Fruit fly (Drosophila melanogaster) whole organism, embryonic: ENCODE measurements around the gene CG14015.

Source experiments
- BEAF-32 ChIP-seq: fragments of 200-800 bp; sonication (Bioruptor generic); optimal IDR thresholded peaks from 3 replicates; lab custom pipeline; 2017; ENCODE audit warnings: missing biosample characterization, missing genetic modification characterization, mild to moderate bottlenecking, moderate library complexity, missing genetic modification reagents
- CG10147 ChIP-seq: fragments of 200-800 bp; sonication (Bioruptor generic); optimal IDR thresholded peaks from 2 replicates; lab custom pipeline; 2019; ENCODE audit warnings: missing biosample characterization, mild to moderate bottlenecking, missing genetic modification characterization, moderate library complexity
- CG10267 ChIP-seq: fragments of 200-800 bp; sonication (Bioruptor generic); optimal IDR thresholded peaks from 2 replicates; lab custom pipeline; 2018; ENCODE audit warnings: missing biosample characterization, mild to moderate bottlenecking, missing genetic modification characterization, moderate library complexity
- CG10366 ChIP-seq: fragments of 200-800 bp; sonication (Bioruptor generic); IDR thresholded peaks from 2 replicates; pipeline ENCODE4 v1.3.6; 2022; ENCODE audit warnings: missing biosample characterization, missing genetic modification characterization
- CG10979 ChIP-seq: fragments of 200-800 bp; sonication (Bioruptor generic); optimal IDR thresholded peaks from 2 replicates; lab custom pipeline; 2018; ENCODE audit warnings: missing biosample characterization, mild to moderate bottlenecking, missing genetic modification characterization, moderate library complexity
- CG12155 ChIP-seq: fragments of 200-800 bp; sonication (Bioruptor generic); optimal IDR thresholded peaks from 3 replicates; lab custom pipeline; 2016; ENCODE audit warnings: missing biosample characterization, missing genetic modification characterization
- CG13287 ChIP-seq: fragments of 200-800 bp; sonication (Bioruptor generic); IDR thresholded peaks from 2 replicates; pipeline ENCODE4 v1.3.6; 2022; ENCODE audit warnings: missing biosample characterization, missing genetic modification characterization; ENCODE audit not compliant: partially characterized antibody
- CG14710 ChIP-seq: fragments of 200-800 bp; sonication (Bioruptor generic); optimal IDR thresholded peaks from 3 replicates; lab custom pipeline; 2019; ENCODE audit warnings: missing biosample characterization, mild to moderate bottlenecking, missing genetic modification characterization, moderate library complexity
- CG15601 ChIP-seq: fragments of 200-800 bp; sonication (Bioruptor generic); optimal IDR thresholded peaks from 3 replicates; lab custom pipeline; 2019; ENCODE audit warnings: missing biosample characterization, mild to moderate bottlenecking, missing genetic modification characterization, moderate library complexity
- CG1602 ChIP-seq: fragments of 200-800 bp; sonication (Bioruptor generic); optimal IDR thresholded peaks from 3 replicates; lab custom pipeline; 2016; ENCODE audit warnings: missing biosample characterization, missing genetic modification characterization
- CG16813 ChIP-seq: fragments of 200-800 bp; sonication (Bioruptor generic); IDR thresholded peaks from 3 replicates; pipeline ENCODE4 v1.3.6; 2022; ENCODE audit warnings: missing biosample characterization, missing genetic modification characterization; ENCODE audit not compliant: partially characterized antibody
- CG17829 ChIP-seq: fragments of 200-800 bp; optimal IDR thresholded peaks from 2 replicates; lab custom pipeline; 2019; ENCODE audit warnings: missing biosample characterization, mild to moderate bottlenecking, missing genetic modification characterization, moderate library complexity
- CG18476 ChIP-seq: fragments of 200-800 bp; sonication (Bioruptor generic); optimal IDR thresholded peaks from 2 replicates; lab custom pipeline; 2016; ENCODE audit warnings: missing biosample characterization, mild to moderate bottlenecking, missing genetic modification characterization
- CG2199 ChIP-seq: fragments of 200-800 bp; sonication (Bioruptor generic); IDR thresholded peaks from 3 replicates; pipeline ENCODE4 v1.3.6; 2022; ENCODE audit warnings: missing biosample characterization, missing genetic modification characterization
- CG2712 ChIP-seq: fragments of 200-800 bp; optimal IDR thresholded peaks from 3 replicates; lab custom pipeline; 2019; ENCODE audit warnings: missing biosample characterization, mild to moderate bottlenecking, missing genetic modification characterization, moderate library complexity
- CG30403 ChIP-seq: fragments of 200-800 bp; sonication (Bioruptor generic); optimal IDR thresholded peaks from 3 replicates; lab custom pipeline; 2016; ENCODE audit warnings: missing biosample characterization, missing genetic modification characterization
- CG3065 ChIP-seq: fragments of 200-800 bp; sonication (Bioruptor generic); optimal IDR thresholded peaks from 2 replicates; lab custom pipeline; 2016; ENCODE audit warnings: missing biosample characterization, missing genetic modification characterization
- CG33213 ChIP-seq: fragments of 200-800 bp; sonication (Bioruptor generic); optimal IDR thresholded peaks from 3 replicates; lab custom pipeline; 2016; ENCODE audit warnings: missing biosample characterization, missing genetic modification characterization
- CG6791 ChIP-seq: fragments of 200-800 bp; sonication (Bioruptor generic); IDR thresholded peaks from 3 replicates; pipeline ENCODE4 v1.3.6; 2022; ENCODE audit warnings: missing biosample characterization, missing genetic modification characterization; ENCODE audit not compliant: partially characterized antibody
- CG6854 ChIP-seq: fragments of 200-800 bp; sonication (Bioruptor generic); optimal IDR thresholded peaks from 3 replicates; lab custom pipeline; 2017; ENCODE audit warnings: missing biosample characterization, mild to moderate bottlenecking, missing genetic modification characterization
- CG7928 ChIP-seq: fragments of 200-800 bp; sonication (Bioruptor generic); optimal IDR thresholded peaks from 2 replicates; lab custom pipeline; 2017; ENCODE audit warnings: missing biosample characterization, mild to moderate bottlenecking, missing genetic modification characterization
- D ChIP-seq, 2 experiments: fragments of 200-800 bp in 1 of 2; fragments of >200 bp in 1 of 2; sonication (Bioruptor generic) in 1 of 2; optimal IDR thresholded peaks; 2 replicates in 1 of 2; 3 replicates in 1 of 2; lab custom pipeline; 2017; ENCODE audit warnings: mild to moderate bottlenecking in 1 of 2, missing biosample characterization in 1 of 2, missing genetic modification characterization in 1 of 2, missing genetic modification reagents in 1 of 2
- Hey ChIP-seq: fragments of 200-800 bp; sonication (Bioruptor generic); optimal IDR thresholded peaks from 3 replicates; lab custom pipeline; 2018; ENCODE audit warnings: missing biosample characterization, mild to moderate bottlenecking, missing genetic modification characterization
- Hr51 ChIP-seq, 2 experiments: fragments of 200-800 bp; sonication (Bioruptor generic); optimal IDR thresholded peaks; 2 replicates in 1 of 2; 3 replicates in 1 of 2; lab custom pipeline; 2016 to 2018; ENCODE audit warnings: missing biosample characterization in 2 of 2, missing genetic modification characterization in 2 of 2, mild to moderate bottlenecking in 1 of 2, moderate library complexity in 1 of 2
- Oaz ChIP-seq: fragments of 200-800 bp; sonication (Bioruptor generic); IDR thresholded peaks from 2 replicates; pipeline ENCODE4 v1.3.6; 2022; ENCODE audit warnings: missing biosample characterization, missing genetic modification characterization
- Opbp ChIP-seq: fragments of 200-800 bp; sonication (Bioruptor generic); IDR thresholded peaks from 3 replicates; pipeline ENCODE4 v1.3.6; 2022; ENCODE audit warnings: missing biosample characterization, missing genetic modification characterization; ENCODE audit not compliant: partially characterized antibody
- Scr ChIP-seq: fragments of 200-800 bp; sonication (Bioruptor generic); IDR thresholded peaks from 2 replicates; pipeline ENCODE4 v1.3.6; 2022; ENCODE audit warnings: missing biosample characterization, missing genetic modification characterization; ENCODE audit not compliant: partially characterized antibody
- Sry-δ ChIP-seq: fragments of 200-800 bp; sonication (Bioruptor generic); optimal IDR thresholded peaks from 2 replicates; lab custom pipeline; 2016; ENCODE audit warnings: missing biosample characterization, missing genetic modification characterization
- Usf ChIP-seq: fragments of 200-800 bp; sonication (Bioruptor generic); optimal IDR thresholded peaks from 2 replicates; lab custom pipeline; 2017; ENCODE audit warnings: missing genotype, missing biosample characterization, missing genetic modification characterization
- YL-1 ChIP-seq: fragments of 200-800 bp; sonication (Bioruptor generic); optimal IDR thresholded peaks from 3 replicates; lab custom pipeline; 2017; ENCODE audit warnings: missing biosample characterization, mild to moderate bottlenecking, missing genetic modification characterization
- amos ChIP-seq: fragments of 200-800 bp; sonication (Bioruptor generic); IDR thresholded peaks from 2 replicates; pipeline ENCODE4 v1.3.6; 2022; ENCODE audit warnings: missing biosample characterization, missing genetic modification characterization; ENCODE audit not compliant: partially characterized antibody
- cad ChIP-seq: fragments of >200 bp; optimal IDR thresholded peaks from 2 replicates; lab custom pipeline; 2017; ENCODE audit warnings: missing biosample characterization, missing genetic modification characterization
- corto ChIP-seq: fragments of 200-800 bp; sonication (Bioruptor generic); optimal IDR thresholded peaks from 2 replicates; lab custom pipeline; 2016; ENCODE audit warnings: missing biosample characterization, mild to moderate bottlenecking, missing genetic modification characterization, moderate library complexity
- en ChIP-seq: fragments of 200-800 bp; sonication (Bioruptor generic); optimal IDR thresholded peaks from 2 replicates; lab custom pipeline; 2016; ENCODE audit warnings: missing biosample characterization, missing genetic modification characterization
- gem ChIP-seq: fragments of 200-800 bp; sonication (Bioruptor generic); optimal IDR thresholded peaks from 2 replicates; lab custom pipeline; 2019; ENCODE audit warnings: missing biosample characterization, mild to moderate bottlenecking, missing genetic modification characterization, moderate library complexity
- grn ChIP-seq: fragments of 200-800 bp; sonication (Bioruptor generic); optimal IDR thresholded peaks from 3 replicates; lab custom pipeline; 2017; ENCODE audit warnings: missing biosample characterization, missing genetic modification characterization
- lbe ChIP-seq: fragments of 200-800 bp; sonication (Bioruptor generic); optimal IDR thresholded peaks from 2 replicates; lab custom pipeline; 2016; ENCODE audit warnings: missing biosample characterization, mild to moderate bottlenecking, missing genetic modification characterization
- lmd ChIP-seq: fragments of 200-800 bp; sonication (Bioruptor generic); IDR thresholded peaks from 2 replicates; pipeline ENCODE4 v1.3.6; 2022; ENCODE audit warnings: missing biosample characterization, missing genetic modification characterization
- mld ChIP-seq: fragments of 200-800 bp; sonication (Bioruptor generic); IDR thresholded peaks from 3 replicates; pipeline ENCODE4 v1.3.6; 2022; ENCODE audit warnings: missing biosample characterization, missing genetic modification characterization; ENCODE audit not compliant: partially characterized antibody
- onecut ChIP-seq: fragments of 200-800 bp; sonication (Bioruptor generic); IDR thresholded peaks from 2 replicates; pipeline ENCODE4 v1.3.6; 2022; ENCODE audit warnings: missing biosample characterization, missing genetic modification characterization
- pum ChIP-seq: fragments of 200-800 bp; sonication (Bioruptor generic); optimal IDR thresholded peaks from 2 replicates; lab custom pipeline; 2016; ENCODE audit warnings: missing biosample characterization, missing genetic modification characterization
- sens ChIP-seq: fragments of 200-800 bp; sonication (Bioruptor generic); peaks from one replicate; lab custom pipeline; 2016; ENCODE audit warnings: missing biosample characterization, missing genetic modification characterization
- sim ChIP-seq: fragments of 200-800 bp; sonication (Bioruptor generic); IDR thresholded peaks from 2 replicates; pipeline ENCODE4 v1.3.6; 2022; ENCODE audit warnings: missing biosample characterization, missing genetic modification characterization
- sqz ChIP-seq: fragments of 200-800 bp; sonication (Bioruptor generic); optimal IDR thresholded peaks from 3 replicates; lab custom pipeline; 2018; ENCODE audit warnings: missing biosample characterization, mild to moderate bottlenecking, missing genetic modification characterization
- twi ChIP-seq: fragments of 200-800 bp; optimal IDR thresholded peaks from 2 replicates; lab custom pipeline; 2019; ENCODE audit warnings: missing biosample characterization, mild to moderate bottlenecking, missing genetic modification characterization, moderate library complexity
- unc-4 ChIP-seq: fragments of 200-800 bp; sonication (Bioruptor generic); IDR thresholded peaks from 2 replicates; pipeline ENCODE4 v1.3.6; 2022; ENCODE audit warnings: missing biosample characterization, missing genetic modification characterization; ENCODE audit not compliant: partially characterized antibody
- vnd ChIP-seq: fragments of 200-800 bp; sonication (Bioruptor generic); IDR thresholded peaks from 3 replicates; pipeline ENCODE4 v1.3.6; 2022; ENCODE audit warnings: missing biosample characterization, missing genetic modification characterization; ENCODE audit not compliant: partially characterized antibody
- yki ChIP-seq: fragments of >200 bp; optimal IDR thresholded peaks from 3 replicates; lab custom pipeline; 2018
- zen2 ChIP-seq: fragments of 200-800 bp; sonication (Bioruptor generic); IDR thresholded peaks from 3 replicates; pipeline ENCODE4 v1.3.6; 2022; ENCODE audit warnings: missing biosample characterization, missing genetic modification characterization; ENCODE audit not compliant: partially characterized antibody

The CG14015 gene

DNA sequence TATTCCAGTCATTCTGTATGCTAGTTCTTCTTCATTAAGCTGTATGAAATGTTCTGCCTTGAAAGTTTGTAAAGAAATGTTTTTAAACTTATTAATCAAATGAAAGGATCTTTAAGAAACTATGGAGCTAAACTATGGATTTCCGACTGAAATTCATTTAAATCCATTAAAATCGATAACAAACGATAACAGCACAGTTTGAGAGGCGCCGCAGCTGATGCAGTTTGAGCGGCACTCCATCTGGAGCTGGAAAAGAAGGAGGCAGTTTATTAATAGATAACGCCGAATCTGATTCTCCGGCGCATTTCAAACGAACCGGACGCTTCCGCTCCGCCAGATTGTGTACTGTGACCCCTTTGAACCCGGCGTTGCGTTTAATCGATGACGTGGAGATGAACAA lies 11.1 kb downstream of the CG14015 start, which contains the start of gene CG31915 (continued):
- TF ChIP-seq vnd: peak; percentile 73; the same call in 2 of the 3 replicates
- peak; percentile 8 for TF ChIP-seq twi (tag; lab: Kevin White, UChicago)
- peak; percentile 75 for TF ChIP-seq Opbp (GFP tag; lab: Robert Waterston, UW)
- peak; percentile 21 for TF ChIP-seq YL-1
- TF ChIP-seq CG10267 (tag; lab: Kevin White, UChicago): no peak
- TF ChIP-seq lmd (GFP tag; lab: Robert Waterston, UW): no peak
- TF ChIP-seq CG16813 (GFP tag; lab: Robert Waterston, UW): peak; percentile 69
- no peak for TF ChIP-seq CG7928
- TF ChIP-seq CG33213 (GFP tag; lab: Kevin White, UChicago): no peak
- peak; percentile 61; the same call in 2 of the 3 replicates for TF ChIP-seq zen2 (GFP tag; lab: Robert Waterston, UW)
- TF ChIP-seq CG6791 (GFP tag; lab: Robert Waterston, UW): peak; percentile 89
- peak; percentile 68; the same call in 1 of the 3 replicates for TF ChIP-seq mld (GFP tag; lab: Robert Waterston, UW)
- peak; percentile 77 for TF ChIP-seq CG6854 (GFP tag; lab: Kevin White, UChicago)
- TF ChIP-seq onecut (GFP tag; lab: Robert Waterston, UW): no peak
- 0 out of 3 replicates have a peak, but pooled peaks have one; percentile 25 for TF ChIP-seq CG2199 (GFP tag; lab: Robert Waterston, UW)
- TF ChIP-seq CG1602 (GFP tag; lab: Kevin White, UChicago): no peak
- peak; percentile 61; the same call in 1 of the 2 replicates for TF ChIP-seq amos
- TF ChIP-seq CG3065 (GFP tag; lab: Kevin White, UChicago): no peak
- TF ChIP-seq CG15601: no peak
- TF ChIP-seq D (optimal IDR thresholded peaks at IDR 0.05; lab: Kevin White, UChicago): no peak
- TF ChIP-seq D (GFP tag; optimal IDR thresholded peaks at IDR 0.05; lab: Kevin White, UChicago): no peak
- TF ChIP-seq gem (tag; lab: Kevin White, UChicago): no peak
- no peak for TF ChIP-seq Hey (tag; lab: Kevin White, UChicago)
- peak; percentile 88 for TF ChIP-seq CG14710 (tag; lab: Kevin White, UChicago)
- TF ChIP-seq CG10147: no peak
- no peak for TF ChIP-seq CG10979 (tag; lab: Kevin White, UChicago)
- no peak for TF ChIP-seq lbe (GFP tag; lab: Kevin White, UChicago)
- TF ChIP-seq CG18476: no peak
- no peak for TF ChIP-seq CG2712 (tag; lab: Kevin White, UChicago)
- TF ChIP-seq sqz (GFP tag; lab: Kevin White, UChicago): no peak
- no peak for TF ChIP-seq Usf
- no peak for TF ChIP-seq Hr51 (GFP tag; optimal IDR thresholded peaks at IDR 0.05; lab: Kevin White, UChicago)
- TF ChIP-seq CG17829 (tag; lab: Kevin White, UChicago): peak; percentile 9
- TF ChIP-seq CG10366 (GFP tag; lab: Robert Waterston, UW): no peak
- TF ChIP-seq Scr: peak; percentile 67
- peak; percentile 8 for TF ChIP-seq BEAF-32
- no peak for TF ChIP-seq CG12155 (GFP tag; lab: Kevin White, UChicago)
- TF ChIP-seq CG30403: no peak
- no peak for TF ChIP-seq yki (lab: Kevin White, UChicago)
- peak; percentile 92 for TF ChIP-seq cad (GFP tag; lab: Kevin White, UChicago)
- peak; percentile 29 for TF ChIP-seq Sry-δ
- TF ChIP-seq corto (GFP tag; lab: Kevin White, UChicago): no peak
- TF ChIP-seq sens (GFP tag; lab: Kevin White, UChicago): peak; percentile 27
- peak; percentile 25; the same call in 1 of the 2 replicates for TF ChIP-seq unc-4
- no peak for TF ChIP-seq pum (GFP tag; lab: Kevin White, UChicago)
- no peak for TF ChIP-seq grn
- TF ChIP-seq CG13287 (GFP tag; lab: Robert Waterston, UW): peak; percentile 66
- no peak for TF ChIP-seq Oaz
- TF ChIP-seq sim: no peak
- no peak for TF ChIP-seq en
